Worm (Caenorhabditis elegans) whole organism, young adult: ENCODE measurements around the gene irld-34.
A peak's percentile ranks its signal among the peaks of the same experiment; 100 is the strongest.

ENCODE experiments used
- B0261.1 ChIP-seq: sonication (generic microtip); optimal IDR thresholded peaks from 2 replicates; lab custom pipeline; 2016; ENCODE audit warnings: mild to moderate bottlenecking, missing genetic modification characterization, moderate library complexity, missing compliant biosample characterization
- F52B5.7 ChIP-seq: sonication (generic microtip); optimal IDR thresholded peaks from 2 replicates; lab custom pipeline; 2016; ENCODE audit warnings: mild to moderate bottlenecking, missing genetic modification characterization, missing compliant biosample characterization
- attf-5 ChIP-seq: fragments of 200-800 bp; sonication (Bioruptor generic); optimal IDR thresholded peaks from 2 replicates; lab custom pipeline; 2018; ENCODE audit warnings: mild to moderate bottlenecking, missing genetic modification characterization, missing compliant biosample characterization
- ceh-100 ChIP-seq: fragments of 200-800 bp; sonication (Bioruptor generic); IDR thresholded peaks from 2 replicates; pipeline ENCODE4 v1.3.6; 2022; ENCODE audit warnings: missing genetic modification reagents, missing genetic modification characterization, missing compliant biosample characterization
- hmg-20 ChIP-seq: fragments of 200-800 bp; sonication (Bioruptor generic); IDR thresholded peaks from 2 replicates; pipeline ENCODE4 v1.3.6; 2022; ENCODE audit warnings: missing genetic modification reagents, missing genetic modification characterization, missing compliant biosample characterization
- lag-1 ChIP-seq: fragments of 200-800 bp; sonication (Bioruptor generic); IDR thresholded peaks from 2 replicates; pipeline ENCODE4 v1.3.6; 2022; ENCODE audit warnings: missing genetic modification reagents, missing genetic modification characterization, missing compliant biosample characterization
- madf-6 ChIP-seq: fragments of 200-800 bp; sonication (Bioruptor generic); IDR thresholded peaks from 2 replicates; pipeline ENCODE4 v1.3.6; 2022; ENCODE audit warnings: missing genetic modification reagents, missing genetic modification characterization, missing compliant biosample characterization
- mxl-1 ChIP-seq: sonication (generic microtip); optimal IDR thresholded peaks from 2 replicates; lab custom pipeline; 2016; ENCODE audit warnings: missing genetic modification characterization, missing compliant biosample characterization
- nfya-1 ChIP-seq: sonication (generic microtip); optimal IDR thresholded peaks from 2 replicates; lab custom pipeline; 2017; ENCODE audit warnings: antibody characterized with exemption, missing compliant biosample characterization, missing genetic modification characterization, borderline replicate concordance; ENCODE audit not compliant: insufficient read depth
- nfyb-1 ChIP-seq: fragments of 200-800 bp; sonication (Bioruptor generic); IDR thresholded peaks from 2 replicates; pipeline ENCODE4 v1.3.6; 2022; ENCODE audit warnings: missing genetic modification reagents, missing genetic modification characterization, missing compliant biosample characterization
- pha-4 ChIP-seq: fragments of 150-350 bp; sonication (generic microtip); optimal IDR thresholded peaks from 2 replicates; lab custom pipeline; 2014; ENCODE audit warnings: missing biosample characterization, missing genetic modification reagents, missing genetic modification characterization
- snpc-4 ChIP-seq, 5 experiments: fragments of 150-350 bp in 1 of 5; sonication (generic microtip) in 4 of 5; optimal IDR thresholded peaks; 2 replicates each; lab custom pipeline; 2014 to 2018; ENCODE audit warnings: missing genetic modification characterization in 5 of 5, missing biosample characterization in 3 of 5, antibody characterized with exemption in 2 of 5, mild to moderate bottlenecking in 2 of 5, missing compliant biosample characterization in 2 of 5, missing genotype in 2 of 5, moderate library complexity in 2 of 5, missing genetic modification reagents in 1 of 5
- unc-130 ChIP-seq: sonication (generic microtip); optimal IDR thresholded peaks from 2 replicates; lab custom pipeline; 2016; ENCODE audit warnings: missing genetic modification reagents, missing genetic modification characterization, missing compliant biosample characterization
- ztf-6 ChIP-seq: fragments of 200-800 bp; sonication (Bioruptor generic); IDR thresholded peaks from 2 replicates; pipeline ENCODE4 v1.3.6; 2022; ENCODE audit warnings: missing genetic modification reagents, missing genetic modification characterization, missing compliant biosample characterization

DNA sequence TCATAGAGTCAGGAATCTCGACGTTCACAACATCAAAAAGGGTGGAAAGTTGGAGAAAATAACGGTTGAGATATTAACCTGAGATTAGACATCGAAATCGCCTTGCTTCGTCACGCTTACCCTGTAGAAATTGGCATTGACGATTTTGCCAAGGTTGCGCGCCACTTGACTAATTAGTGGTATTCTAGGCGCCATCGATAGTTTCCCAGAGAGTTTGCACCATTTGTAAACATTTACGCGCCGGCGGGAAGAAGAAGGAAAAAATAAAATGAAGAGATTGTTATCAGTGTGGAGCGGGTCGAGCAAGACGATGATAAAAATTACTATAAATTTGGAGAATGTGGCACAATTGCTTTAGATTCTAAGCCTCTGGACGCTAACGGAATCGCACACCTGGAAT lies 44.6 kb upstream of the irld-34 start:
- TF ChIP-seq nfya-1 (tag; lab: Kevin White, UChicago) (no peak), pha-4 (tag; lab: Kevin White, UChicago) (no peak), snpc-4 (GFP tag; optimal IDR thresholded peaks at IDR 0.05; lab: Kevin White, UChicago) (no peak), snpc-4 (tag; optimal IDR thresholded peaks at IDR 0.05; lab: Kevin White, UChicago) (no peak), unc-130 (GFP tag; lab: Kevin White, UChicago) (no peak), nfyb-1 (GFP tag; lab: Robert Waterston, UW) (no peak), B0261.1 (tag; lab: Kevin White, UChicago) (no peak), madf-6 (GFP tag; lab: Robert Waterston, UW) (peak; percentile 77), attf-5 (GFP tag; lab: Kevin White, UChicago) (no peak), hmg-20 (GFP tag; lab: Robert Waterston, UW) (no peak), lag-1 (no peak), ztf-6 (GFP tag; lab: Robert Waterston, UW) (no peak), ceh-100 (GFP tag; lab: Robert Waterston, UW) (no peak), F52B5.7 (no peak), mxl-1 (tag; lab: Kevin White, UChicago) (no peak)
